Fruit fly (Drosophila melanogaster): Measurements from ENCODE around the gene O-fut2.

O-fut2 gene

DNA sequence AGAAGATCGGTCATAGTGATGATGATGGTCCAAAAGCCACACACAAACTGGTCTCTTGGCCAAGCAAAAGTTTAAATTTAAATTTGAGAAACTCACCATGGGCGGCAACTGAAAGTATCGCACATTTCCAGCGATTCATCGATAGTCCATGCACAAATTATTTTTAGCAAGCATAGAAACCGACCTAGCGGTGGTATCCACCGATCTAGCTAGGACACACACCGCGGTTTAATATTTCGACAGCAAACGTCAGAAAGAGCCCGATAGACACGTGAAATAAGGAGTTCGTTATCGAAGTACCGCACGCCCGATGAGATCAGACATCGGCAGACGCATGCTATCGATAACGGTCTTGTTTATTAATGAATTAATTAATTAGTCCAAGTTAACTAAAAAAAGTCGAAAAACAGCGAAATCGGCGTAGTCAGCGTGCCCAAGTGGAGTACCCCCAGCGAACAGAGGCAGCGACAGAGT is 47.0 kb upstream of the O-fut2 start, which contains the start of gene CG14795 (continued):
- TF ChIP-seq CG9727 (GFP tag; optimal IDR thresholded peaks at IDR 0.05) (peak; percentile 25), CG17186 (GFP tag; optimal IDR thresholded peaks at IDR 0.05) (peak; percentile 82), MTF-1 (GFP tag; optimal IDR thresholded peaks at IDR 0.05; ENCODE audit: borderline replicate concordance) (no peak), odd (GFP tag; optimal IDR thresholded peaks at IDR 0.05) (no peak), exex (tag; optimal IDR thresholded peaks at IDR 0.05) (peak; percentile 31), sim (GFP tag; IDR thresholded peaks at IDR 0.05) (no peak), Xrp1 (GFP tag; IDR thresholded peaks at IDR 0.05) (peak; percentile 41; the same call in 1 of the 2 replicates), fd96Cb (tag; optimal IDR thresholded peaks at IDR 0.05) (no peak), Lim3 (GFP tag; IDR thresholded peaks at IDR 0.05) (no peak), tap (tag; optimal IDR thresholded peaks at IDR 0.05) (no peak), NK7.1 (GFP tag; optimal IDR thresholded peaks at IDR 0.05) (no peak), nerfin-2 (GFP tag; IDR thresholded peaks at IDR 0.05; ENCODE audit: partially characterized antibody) (peak; percentile 93), CG9876 (GFP tag; optimal IDR thresholded peaks at IDR 0.05) (peak; percentile 52), CG7556 (GFP tag; optimal IDR thresholded peaks at IDR 0.05) (peak; percentile 3), Max (GFP tag; optimal IDR thresholded peaks at IDR 0.05) (peak; percentile 30), btn (GFP tag; optimal IDR thresholded peaks at IDR 0.05) (no peak), mld (GFP tag; IDR thresholded peaks at IDR 0.05; ENCODE audit: partially characterized antibody) (peak; percentile 94), zen (tag; optimal IDR thresholded peaks at IDR 0.05) (peak; percentile 78), vnd (GFP tag; IDR thresholded peaks at IDR 0.05; ENCODE audit: partially characterized antibody) (peak; percentile 87), Lhr (GFP tag; optimal IDR thresholded peaks at IDR 0.05) (peak; percentile 93), HLH3B (GFP tag; IDR thresholded peaks at IDR 0.05) (no peak), dimm (GFP tag; IDR thresholded peaks at IDR 0.05) (no peak), onecut (GFP tag; IDR thresholded peaks at IDR 0.05) (no peak), zfh2 (GFP tag; optimal IDR thresholded peaks at IDR 0.05) (peak; percentile 39), Mes4 (GFP tag; optimal IDR thresholded peaks at IDR 0.05) (no peak), Hey (tag; optimal IDR thresholded peaks at IDR 0.05) (peak; percentile 0), CG11504 (tag; optimal IDR thresholded peaks at IDR 0.05) (peak; percentile 37), al (GFP tag; IDR thresholded peaks at IDR 0.05) (no peak), CG9437 (GFP tag; optimal IDR thresholded peaks at IDR 0.05) (no peak), tup (GFP tag; optimal IDR thresholded peaks at IDR 0.05) (no peak), Doc2 (GFP tag; IDR thresholded peaks at IDR 0.05) (no peak), pfk (GFP tag; optimal IDR thresholded peaks at IDR 0.05) (no peak), C15 (GFP tag; IDR thresholded peaks at IDR 0.05) (no peak), CG1603 (tag; optimal IDR thresholded peaks at IDR 0.05) (peak; percentile 89), Hand (GFP tag; optimal IDR thresholded peaks at IDR 0.05) (no peak), CG12299 (tag; optimal IDR thresholded peaks at IDR 0.05) (peak; percentile 52), CG4282 (GFP tag; optimal IDR thresholded peaks at IDR 0.05) (peak; percentile 46), CG10431 (GFP tag; optimal IDR thresholded peaks at IDR 0.05) (no peak), Camta (GFP tag; optimal IDR thresholded peaks at IDR 0.05) (no peak), Sin3A (optimal IDR thresholded peaks at IDR 0.05) (peak; percentile 75), Vsx1 (GFP tag; optimal IDR thresholded peaks at IDR 0.05) (no peak), inv (GFP tag; IDR thresholded peaks at IDR 0.05; ENCODE audit: partially characterized antibody) (peak; percentile 91), Kr (GFP tag; optimal IDR thresholded peaks at IDR 0.05) (no peak), sqz (GFP tag; optimal IDR thresholded peaks at IDR 0.05) (no peak), BtbVII (GFP tag; optimal IDR thresholded peaks at IDR 0.05) (no peak), CG7839 (tag; optimal IDR thresholded peaks at IDR 0.05) (peak; percentile 6), dan (GFP tag; IDR thresholded peaks at IDR 0.05) (no peak), CG6765 (GFP tag; optimal IDR thresholded peaks at IDR 0.05) (no peak), Dbx (GFP tag; IDR thresholded peaks at IDR 0.05) (peak; percentile 65; the same call in 2 of the 3 replicates), Dp (GFP tag; optimal IDR thresholded peaks at IDR 0.05) (peak; percentile 94), ara (GFP tag; IDR thresholded peaks at IDR 0.05) (peak; percentile 25; the same call in 1 of the 2 replicates)
